Fruit fly (Drosophila melanogaster) whole organism, embryonic: Measurements from ENCODE around the gene CG43679.

Experiments
- CG12391 ChIP-seq: fragments of 200-800 bp; sonication (Bioruptor generic); optimal IDR thresholded peaks from 3 replicates; lab custom pipeline; 2018; ENCODE audit warnings: missing biosample characterization, mild to moderate bottlenecking, missing genetic modification characterization, moderate library complexity
- CG15696 ChIP-seq: fragments of 200-800 bp; sonication (Bioruptor generic); optimal IDR thresholded peaks from 2 replicates; lab custom pipeline; 2019; ENCODE audit warnings: missing biosample characterization, mild to moderate bottlenecking, missing genetic modification characterization, moderate library complexity
- CG3281 ChIP-seq: fragments of 200-800 bp; sonication (Bioruptor generic); optimal IDR thresholded peaks from 3 replicates; lab custom pipeline; 2017; ENCODE audit warnings: missing biosample characterization, mild to moderate bottlenecking, missing genetic modification characterization
- CG3995 ChIP-seq: fragments of 200-800 bp; sonication (Bioruptor generic); optimal IDR thresholded peaks from 3 replicates; lab custom pipeline; 2016; ENCODE audit warnings: missing biosample characterization, missing genetic modification characterization
- CG6683 ChIP-seq: fragments of 200-800 bp; sonication (Bioruptor generic); optimal IDR thresholded peaks from 2 replicates; lab custom pipeline; 2017; ENCODE audit warnings: missing biosample characterization, mild to moderate bottlenecking, missing genetic modification characterization, missing genetic modification reagents
- CG6689 ChIP-seq: fragments of 200-800 bp; sonication (Bioruptor generic); IDR thresholded peaks from 2 replicates; pipeline ENCODE4 v1.3.6; 2022; ENCODE audit warnings: missing biosample characterization, missing genetic modification characterization
- CG6813 ChIP-seq: fragments of 200-800 bp; sonication (Bioruptor generic); optimal IDR thresholded peaks from 2 replicates; lab custom pipeline; 2017; ENCODE audit warnings: missing biosample characterization, missing genetic modification characterization, mild to moderate bottlenecking, moderate library complexity, missing genetic modification reagents
- CG7556 ChIP-seq: fragments of 200-800 bp; sonication (Bioruptor generic); optimal IDR thresholded peaks from 2 replicates; lab custom pipeline; 2017; ENCODE audit warnings: missing biosample characterization, mild to moderate bottlenecking, missing genetic modification characterization
- Doc2 ChIP-seq: fragments of 200-800 bp; sonication (Bioruptor generic); IDR thresholded peaks from 2 replicates; pipeline ENCODE4 v1.3.6; 2022; ENCODE audit warnings: missing biosample characterization, missing genetic modification characterization
- Meics ChIP-seq: fragments of 200-800 bp; sonication (Bioruptor generic); optimal IDR thresholded peaks from 2 replicates; lab custom pipeline; 2017; ENCODE audit warnings: missing biosample characterization, mild to moderate bottlenecking, missing genetic modification characterization
- knrl ChIP-seq: fragments of 200-800 bp; sonication (Bioruptor generic); IDR thresholded peaks from 3 replicates; pipeline ENCODE4 v1.3.6; 2022; ENCODE audit warnings: missing biosample characterization, missing genetic modification characterization; ENCODE audit not compliant: partially characterized antibody
- so ChIP-seq: fragments of 200-800 bp; sonication (Bioruptor generic); IDR thresholded peaks from 3 replicates; pipeline ENCODE4 v1.3.6; 2022; ENCODE audit warnings: missing biosample characterization, missing genetic modification characterization
- usp ChIP-seq: fragments of >200 bp; optimal IDR thresholded peaks from 2 replicates; lab custom pipeline; 2017; ENCODE audit warnings: missing biosample characterization, missing genetic modification characterization

DNA sequence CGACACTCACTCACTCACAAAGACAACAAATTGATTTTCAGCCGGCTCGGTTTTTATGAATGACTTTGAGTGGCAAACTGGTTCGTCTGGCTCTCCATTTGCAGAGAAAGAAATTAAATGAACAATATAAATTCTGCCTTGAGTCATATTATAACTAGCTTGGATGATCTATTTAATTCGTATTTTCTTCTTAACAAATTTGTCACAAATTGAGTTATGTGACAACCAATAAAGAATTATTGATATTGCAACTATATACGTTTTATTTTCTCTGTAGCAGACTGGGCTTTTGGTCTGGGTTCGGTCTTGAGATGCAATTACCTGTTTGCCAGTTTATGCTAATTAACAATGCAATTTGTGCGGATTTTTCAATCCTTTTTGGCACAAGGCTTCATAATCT is 44.4 kb downstream of the CG43679 start:
- TF ChIP-seq CG12391 (tag; lab: Kevin White, UChicago): peak; percentile 9
- no peak for TF ChIP-seq CG3995
- TF ChIP-seq CG15696 (tag; lab: Kevin White, UChicago): no peak
- no peak for TF ChIP-seq CG7556 (GFP tag; lab: Kevin White, UChicago)
- TF ChIP-seq Meics: no peak
- TF ChIP-seq CG6683: no peak
- TF ChIP-seq so (GFP tag; lab: Robert Waterston, UW): no peak
- TF ChIP-seq Doc2 (GFP tag; lab: Robert Waterston, UW): no peak
- no peak for TF ChIP-seq knrl
- TF ChIP-seq usp (GFP tag; lab: Kevin White, UChicago): no peak
- TF ChIP-seq CG6689 (GFP tag; lab: Robert Waterston, UW): no peak
- TF ChIP-seq CG6813: no peak
- TF ChIP-seq CG3281 (GFP tag; lab: Kevin White, UChicago): no peak
